Worm (Caenorhabditis elegans) whole organism, late embryonic: ENCODE measurements around the gene F09F9.3.

Experiments used
- dve-1 ChIP-seq: sonication (generic microtip); optimal IDR thresholded peaks from 2 replicates; lab custom pipeline; 2017; ENCODE audit warnings: antibody characterized with exemption, mild to moderate bottlenecking, missing genetic modification characterization, missing compliant biosample characterization
- lim-6 ChIP-seq: sonication (generic microtip); optimal IDR thresholded peaks from 2 replicates; lab custom pipeline; 2016; ENCODE audit warnings: missing genetic modification characterization, missing compliant biosample characterization
- pag-3 ChIP-seq: sonication (generic microtip); optimal IDR thresholded peaks from 2 replicates; lab custom pipeline; 2016; ENCODE audit warnings: missing compliant biosample characterization, missing genetic modification characterization, borderline replicate concordance
- pat-9 ChIP-seq: fragments of 200-800 bp; sonication (Bioruptor generic); optimal IDR thresholded peaks from 2 replicates; lab custom pipeline; 2018; ENCODE audit warnings: mild to moderate bottlenecking, missing genetic modification characterization, moderate library complexity, missing compliant biosample characterization
- pha-4 ChIP-seq: fragments of 150-350 bp; optimal IDR thresholded peaks from 2 replicates; lab custom pipeline; 2018; ENCODE audit warnings: missing biosample characterization, missing genetic modification reagents, missing genetic modification characterization
- tbx-7 ChIP-seq: sonication (generic microtip); optimal IDR thresholded peaks from 2 replicates; lab custom pipeline; 2016; ENCODE audit warnings: missing genotype, missing genetic modification characterization, missing compliant biosample characterization

ce11 chrX:4104435-4104834 lies 16.4 kb downstream of the F09F9.3 start, which contains the start of gene R02E4.1:
- TF ChIP-seq pag-3 (tag; lab: Kevin White, UChicago), result no peak
- TF ChIP-seq tbx-7 (tag; lab: Kevin White, UChicago), result no peak
- TF ChIP-seq pat-9 (tag; lab: Kevin White, UChicago), result no peak
- no peak for TF ChIP-seq lim-6 (tag; lab: Kevin White, UChicago)
- TF ChIP-seq dve-1 (tag; lab: Kevin White, UChicago), result no peak
- TF ChIP-seq pha-4 (tag; lab: Kevin White, UChicago), result no peak
